Fruit fly (Drosophila melanogaster): ENCODE data around the gene CG17328.

DNA sequence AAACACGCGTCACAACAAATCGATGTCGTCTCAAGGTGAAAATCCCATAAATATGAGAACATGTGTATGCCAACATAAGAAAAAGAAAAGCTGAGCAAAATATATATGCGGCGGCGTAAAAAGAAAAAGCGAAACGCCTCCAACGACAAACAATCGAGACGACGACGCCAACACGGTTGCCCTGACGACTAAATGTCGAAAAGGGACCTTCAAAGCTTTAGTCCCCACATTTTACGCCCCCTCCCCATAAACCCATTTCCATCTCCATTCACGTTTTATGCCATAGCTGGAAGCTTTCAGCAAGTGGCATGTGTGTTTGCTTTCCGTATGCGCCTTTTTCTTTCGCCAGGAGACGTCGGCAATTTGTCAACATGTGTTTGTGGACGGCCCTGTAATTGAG, 21.8 kb upstream of the CG17328 start:
- TF ChIP-seq CTCF (optimal IDR thresholded peaks at IDR 0.05) (no peak), CG8478 (optimal IDR thresholded peaks at IDR 0.05) (no peak)
